Fruit fly (Drosophila melanogaster): Measurements from ENCODE around the gene CG5854.

dm6 chr3R:23912349-23912748, 21.4 kb upstream of the CG5854 start:
- no peak for TF ChIP-seq psq (optimal IDR thresholded peaks at IDR 0.05)
- no peak for TF ChIP-seq Sin3A (optimal IDR thresholded peaks at IDR 0.05)
- TF ChIP-seq insv (optimal IDR thresholded peaks at IDR 0.05): no peak
- TF ChIP-seq h (optimal IDR thresholded peaks at IDR 0.05): no peak

All from Kc167 (cell line).